Worm (Caenorhabditis elegans) whole organism, late embryonic: ENCODE results near the gene Y24D9A.6.

Source experiments
- F13H6.1 ChIP-seq: sonication (generic microtip); optimal IDR thresholded peaks from 2 replicates; lab custom pipeline; 2016; ENCODE audit warnings: missing genetic modification characterization, missing compliant biosample characterization
- ceh-30 ChIP-seq: fragments of 150-350 bp; optimal IDR thresholded peaks from 2 replicates; lab custom pipeline; 2014; ENCODE audit warnings: missing biosample characterization, missing genetic modification characterization
- ceh-9 ChIP-seq: sonication (generic microtip); optimal IDR thresholded peaks from 2 replicates; lab custom pipeline; 2016; ENCODE audit warnings: mild to moderate bottlenecking, missing genetic modification characterization, inconsistent platforms, missing compliant biosample characterization
- elt-4 ChIP-seq: sonication (generic microtip); optimal IDR thresholded peaks from 2 replicates; lab custom pipeline; 2016; ENCODE audit warnings: missing genetic modification characterization, missing compliant biosample characterization
- fax-1 ChIP-seq: sonication (generic microtip); optimal IDR thresholded peaks from 2 replicates; lab custom pipeline; 2016; ENCODE audit warnings: missing genotype, missing genetic modification characterization, missing compliant biosample characterization
- pha-4 ChIP-seq: fragments of 150-350 bp; optimal IDR thresholded peaks from 2 replicates; lab custom pipeline; 2018; ENCODE audit warnings: missing biosample characterization, missing genetic modification reagents, missing genetic modification characterization
- rnt-1 ChIP-seq: sonication (generic microtip); optimal IDR thresholded peaks from 2 replicates; lab custom pipeline; 2016; ENCODE audit warnings: missing genetic modification characterization, missing compliant biosample characterization

ce11 chrIV:4408714-4409113, 8.5 kb upstream of the Y24D9A.6 start:
- TF ChIP-seq elt-4: no peak
- TF ChIP-seq pha-4 (tag; lab: Kevin White, UChicago): no peak
- TF ChIP-seq F13H6.1 (tag; lab: Kevin White, UChicago): no peak
- TF ChIP-seq ceh-30 (tag; lab: Kevin White, UChicago): no peak
- TF ChIP-seq rnt-1: no peak
- TF ChIP-seq fax-1: no peak
- no peak for TF ChIP-seq ceh-9 (tag; lab: Kevin White, UChicago)
